Fruit fly (Drosophila melanogaster): ENCODE data around the gene CG9316.

DNA sequence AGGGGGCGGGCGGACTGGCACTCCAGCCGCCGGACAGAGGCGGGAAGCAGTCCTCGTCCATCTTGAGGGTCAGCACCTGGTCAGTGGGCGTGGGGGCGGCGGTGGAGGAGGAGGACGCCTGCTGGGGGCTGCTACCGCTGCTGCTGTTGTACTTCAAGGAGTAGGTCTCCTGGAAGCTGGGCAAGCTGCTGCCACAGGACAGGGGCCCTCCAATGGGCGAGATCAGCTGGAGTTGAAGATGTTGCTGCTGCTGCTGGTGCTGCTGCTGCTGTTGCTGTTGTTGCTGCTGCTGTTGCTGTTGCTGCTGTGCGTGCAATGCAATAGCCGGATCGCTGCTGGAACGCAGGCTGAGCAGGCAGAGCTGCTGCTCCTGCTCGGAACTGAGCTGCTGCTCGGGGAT is 37.6 kb downstream of the CG9316 start:
- TF ChIP-seq ttk (optimal IDR thresholded peaks at IDR 0.05) = no peak
- TF ChIP-seq Sin3A (optimal IDR thresholded peaks at IDR 0.05) = no peak
- TF ChIP-seq insv (optimal IDR thresholded peaks at IDR 0.05) = no peak
- TF ChIP-seq h (optimal IDR thresholded peaks at IDR 0.05) = no peak
- no peak for TF ChIP-seq psq (optimal IDR thresholded peaks at IDR 0.05)

All from Kc167 (cell line).